Worm (Caenorhabditis elegans) whole organism, mixed stage, embryonic: ENCODE results near the gene cyp-33C8.

Experiments
- hlh-1 ChIP-seq: fragments of 150-350 bp; optimal IDR thresholded peaks from 2 replicates; lab custom pipeline; 2014; ENCODE audit warnings: missing biosample characterization, missing genetic modification reagents, missing genetic modification characterization
- nhr-12 ChIP-seq: fragments of 150-350 bp; optimal IDR thresholded peaks from 2 replicates; lab custom pipeline; 2014; ENCODE audit warnings: missing biosample characterization, missing genetic modification characterization
- nhr-28 ChIP-seq: fragments of 150-350 bp; optimal IDR thresholded peaks from 2 replicates; lab custom pipeline; 2014; ENCODE audit warnings: missing biosample characterization, missing genetic modification characterization
- snpc-4 ChIP-seq: fragments of 150-350 bp; optimal IDR thresholded peaks from 2 replicates; lab custom pipeline; 2014; ENCODE audit warnings: missing biosample characterization, missing genetic modification characterization
- sptf-1 ChIP-seq: sonication (generic microtip); optimal IDR thresholded peaks from 2 replicates; lab custom pipeline; 2017; ENCODE audit warnings: mild to moderate bottlenecking, missing genetic modification characterization, moderate library complexity, missing compliant biosample characterization
- unc-39 ChIP-seq: fragments of 150-350 bp; optimal IDR thresholded peaks from 2 replicates; lab custom pipeline; 2014; ENCODE audit warnings: missing biosample characterization, missing genetic modification characterization
- ztf-11 ChIP-seq: fragments of 150-350 bp; optimal IDR thresholded peaks from 2 replicates; lab custom pipeline; 2014; ENCODE audit warnings: missing biosample characterization, missing genetic modification characterization

- TF ChIP-seq unc-39 (tag; lab: Kevin White, UChicago) (no peak), ztf-11 (tag; lab: Kevin White, UChicago) (no peak), hlh-1 (no peak), nhr-28 (tag; lab: Kevin White, UChicago) (no peak), nhr-12 (tag; lab: Kevin White, UChicago) (no peak), sptf-1 (tag; lab: Kevin White, UChicago) (no peak), snpc-4 (tag; lab: Kevin White, UChicago) (no peak)
Measured at ce11 chrV:3766904-3767303, 36.4 kb downstream of the cyp-33C8 start, which contains the start of gene Y39H10A.1.
